Worm (Caenorhabditis elegans): ENCODE data around the gene ZK54.3.
A peak's percentile ranks its signal among the peaks of the same experiment; 100 is the strongest.

Gene ZK54.3

DNA sequence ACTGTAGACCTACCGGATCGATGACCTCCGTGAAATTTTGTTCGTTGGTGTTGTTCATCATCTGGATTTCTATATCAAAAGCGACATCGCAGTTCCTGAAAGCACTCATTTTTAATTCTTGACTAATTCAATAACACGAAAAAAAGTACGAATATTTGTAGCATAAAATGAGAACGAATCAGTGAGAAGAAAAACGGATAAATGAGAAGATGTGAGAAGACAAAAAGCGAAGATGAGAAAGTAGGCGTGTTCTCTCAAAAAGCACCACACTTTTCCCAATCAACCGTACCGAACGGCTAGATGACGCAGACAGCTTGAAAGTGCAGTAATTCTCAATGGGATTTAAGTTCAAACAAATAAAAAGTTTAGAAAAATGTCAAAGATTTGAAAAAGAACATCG is 19.9 kb upstream of the ZK54.3 start, which contains the start of gene npr-24:
Gene npr-24, minus strand, starts transcription at position 101 of the 400 bp plus-strand sequence.
- TF ChIP-seq hmg-1.2 (GFP tag; IDR thresholded peaks at IDR 0.05): no peak
- no peak for TF ChIP-seq let-526 (GFP tag; IDR thresholded peaks at IDR 0.05)
- no peak for TF ChIP-seq hsf-1 (GFP tag; IDR thresholded peaks at IDR 0.05)
- TF ChIP-seq lin-26 (GFP tag; IDR thresholded peaks at IDR 0.05): no peak
- TF ChIP-seq aptf-3 (GFP tag; IDR thresholded peaks at IDR 0.05): no peak
- TF ChIP-seq efl-1 (GFP tag; optimal IDR thresholded peaks at IDR 0.05): no peak
- TF ChIP-seq rcor-1 (GFP tag; IDR thresholded peaks at IDR 0.05): no peak
- TF ChIP-seq T26A5.8 (tag; optimal IDR thresholded peaks at IDR 0.05): no peak
- TF ChIP-seq madf-6 (GFP tag; IDR thresholded peaks at IDR 0.05): no peak
- TF ChIP-seq tbx-9 (tag; optimal IDR thresholded peaks at IDR 0.05; ENCODE audit: borderline replicate concordance): no peak
- TF ChIP-seq C06A6.2 (GFP tag; conservative IDR thresholded peaks at IDR 0.05): no peak
- TF ChIP-seq attf-5 (GFP tag; optimal IDR thresholded peaks at IDR 0.05): no peak
- no peak for TF ChIP-seq F49E8.2 (tag; optimal IDR thresholded peaks at IDR 0.05; ENCODE audit: insufficient read depth)
- TF ChIP-seq snpc-1.3 (tag; optimal IDR thresholded peaks at IDR 0.05; ENCODE audit: insufficient read depth): no peak

DNA sequence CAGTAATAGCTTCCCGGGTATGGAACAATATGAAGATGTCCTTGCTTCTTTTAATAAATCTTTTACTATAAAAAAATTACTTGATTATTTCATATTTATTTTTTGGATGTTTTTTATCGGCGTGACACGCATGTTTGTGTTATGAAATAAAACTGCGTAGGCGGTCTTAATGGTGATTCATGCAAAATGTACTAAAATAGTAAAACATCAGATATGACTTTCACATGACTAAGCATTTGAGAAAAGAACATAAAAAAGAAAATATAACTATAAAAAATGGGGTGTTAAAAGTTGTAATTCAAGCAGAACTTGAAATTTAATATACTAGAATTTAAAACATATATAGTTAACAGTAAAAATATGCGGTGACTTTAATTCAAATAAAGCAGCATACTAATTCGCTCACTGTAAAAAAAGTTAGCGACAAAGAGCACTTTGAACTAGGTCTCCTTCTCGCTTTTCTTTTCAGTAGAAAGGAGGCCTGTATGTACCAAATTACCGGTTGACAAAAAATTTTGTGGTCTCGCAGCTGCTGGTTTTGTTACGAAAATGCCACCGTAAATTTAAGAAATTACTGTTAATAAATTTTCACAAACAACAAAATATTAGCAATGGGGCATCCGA is 15.2 kb upstream of the ZK54.3 start:
- TF ChIP-seq ztf-22 (GFP tag; optimal IDR thresholded peaks at IDR 0.05) (peak; percentile 9), C17E4.6 (GFP tag; IDR thresholded peaks at IDR 0.05) (no peak), aptf-2 (GFP tag; conservative IDR thresholded peaks at IDR 0.05) (no peak), attf-6 (GFP tag; IDR thresholded peaks at IDR 0.05) (no peak), hmg-1.2 (GFP tag; IDR thresholded peaks at IDR 0.05) (no peak), sdz-38 (tag; optimal IDR thresholded peaks at IDR 0.05) (no peak), xnd-1 (tag; optimal IDR thresholded peaks at IDR 0.05) (no peak), B0336.3 (GFP tag; IDR thresholded peaks at IDR 0.05) (peak; percentile 70), repo-1 (tag; optimal IDR thresholded peaks at IDR 0.05) (peak; percentile 22), nfyb-1 (GFP tag; IDR thresholded peaks at IDR 0.05) (peak; percentile 64; the same call in 1 of the 2 replicates), pbrm-1 (GFP tag; IDR thresholded peaks at IDR 0.05) (0 out of 2 replicates have a peak, but pooled peaks have one; percentile 6), ceh-100 (GFP tag; IDR thresholded peaks at IDR 0.05) (no peak), cebp-1 (GFP tag; IDR thresholded peaks at IDR 0.05) (no peak), cebp-1 (tag; optimal IDR thresholded peaks at IDR 0.05) (peak; percentile 69), snpc-1.1 (tag; optimal IDR thresholded peaks at IDR 0.05; ENCODE audit: insufficient read depth) (no peak), ZK185.1 (tag; optimal IDR thresholded peaks at IDR 0.05; ENCODE audit: poor library complexity, severe bottlenecking) (no peak)

DNA sequence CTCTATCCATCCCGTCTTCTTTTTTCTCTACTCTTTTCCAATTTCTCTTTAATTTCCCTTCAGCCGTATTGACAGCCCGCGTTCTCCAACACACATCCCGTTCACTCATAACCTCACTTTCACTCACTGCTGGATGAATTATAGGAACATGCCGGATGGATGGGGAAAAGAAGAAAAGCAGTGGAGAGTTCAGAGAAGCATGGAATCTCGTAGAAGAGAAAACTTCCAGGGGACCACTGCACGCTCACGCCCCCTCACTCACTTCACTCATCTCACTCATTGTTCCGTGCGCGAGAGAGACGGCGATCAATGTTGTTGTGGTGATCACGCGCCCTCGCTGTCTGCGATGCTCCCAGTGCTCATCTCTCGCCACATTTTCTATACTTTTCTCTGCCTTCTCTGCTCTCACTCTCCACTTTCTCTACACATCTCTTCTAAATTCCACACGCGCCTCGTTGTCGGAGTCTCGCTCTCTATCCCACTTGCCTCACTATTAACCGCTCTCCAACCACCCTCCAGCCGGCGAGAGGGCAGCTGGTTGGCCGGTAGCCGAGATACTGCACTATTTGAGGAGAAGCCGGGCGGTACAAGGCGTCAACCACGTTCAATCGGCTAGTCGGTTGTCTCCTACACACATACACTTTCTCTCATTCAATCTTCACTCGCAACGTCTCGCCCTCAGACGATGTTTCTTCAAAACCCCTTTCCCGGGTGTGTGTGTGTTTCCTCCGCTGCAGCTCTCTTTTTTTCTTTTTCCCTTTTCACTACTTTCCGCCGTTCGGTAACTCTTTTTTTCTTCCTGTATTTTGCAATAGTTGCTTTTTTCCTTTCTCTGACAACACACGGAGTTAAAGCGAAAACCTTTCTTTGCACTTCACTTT is 13.1 kb upstream of the ZK54.3 start:
- 0 out of 2 replicates have a peak, but pooled peaks have one; percentile 29 for TF ChIP-seq Y95B8A.8 (GFP tag; IDR thresholded peaks at IDR 0.05)
- TF ChIP-seq Y67H2A.10 (GFP tag; conservative IDR thresholded peaks at IDR 0.05): no peak; the same call in 1 of the 2 replicates
- no peak for TF ChIP-seq efl-1 (GFP tag; optimal IDR thresholded peaks at IDR 0.05)
- peak in 1 of 3 experiments; percentile 18 for TF ChIP-seq lin-35 (GFP tag; optimal IDR thresholded peaks at IDR 0.05)
- TF ChIP-seq F57A8.1 (GFP tag; optimal IDR thresholded peaks at IDR 0.05): no peak
- no peak for TF ChIP-seq fkh-3 (tag; optimal IDR thresholded peaks at IDR 0.05)
- TF ChIP-seq unc-130 (GFP tag; optimal IDR thresholded peaks at IDR 0.05): no peak
- peak; percentile 91 for TF ChIP-seq chd-7 (tag; optimal IDR thresholded peaks at IDR 0.05)
- no peak for TF ChIP-seq hlh-26 (GFP tag; conservative IDR thresholded peaks at IDR 0.05)
- TF ChIP-seq Y53G8AR.9 (GFP tag; conservative IDR thresholded peaks at IDR 0.05): 0 out of 2 replicates have a peak, but pooled peaks have one; percentile 51
- peak; percentile 91 for TF ChIP-seq K11D2.4 (GFP tag; IDR thresholded peaks at IDR 0.05)
- TF ChIP-seq dox-1 (GFP tag; IDR thresholded peaks at IDR 0.05): peak; percentile 84
- no peak for TF ChIP-seq ztf-28 (GFP tag; IDR thresholded peaks at IDR 0.05)
- TF ChIP-seq egl-44 (GFP tag; IDR thresholded peaks at IDR 0.05): peak; percentile 7; the same call in 1 of the 2 replicates
- peak; percentile 40 for TF ChIP-seq tbp1 (GFP tag; optimal IDR thresholded peaks at IDR 0.05)
- peak; percentile 34 for TF ChIP-seq nhr-27 (tag; optimal IDR thresholded peaks at IDR 0.05)
